Fruit fly (Drosophila melanogaster) whole organism, embryonic: ENCODE results near the gene AstCC.

ENCODE experiments used
- CG10267 ChIP-seq: fragments of 200-800 bp; sonication (Bioruptor generic); optimal IDR thresholded peaks from 2 replicates; lab custom pipeline; 2018; ENCODE audit warnings: missing biosample characterization, mild to moderate bottlenecking, missing genetic modification characterization, moderate library complexity
- CG11398 ChIP-seq: fragments of 200-800 bp; sonication (Bioruptor generic); optimal IDR thresholded peaks from 2 replicates; lab custom pipeline; 2016; ENCODE audit warnings: missing biosample characterization, missing genetic modification characterization
- CG12104 ChIP-seq: fragments of 200-800 bp; sonication (Bioruptor generic); optimal IDR thresholded peaks from 3 replicates; lab custom pipeline; 2016; ENCODE audit warnings: missing biosample characterization, missing genetic modification characterization
- CG12236 ChIP-seq: fragments of 200-800 bp; sonication (Bioruptor generic); optimal IDR thresholded peaks from 2 replicates; lab custom pipeline; 2016; ENCODE audit warnings: missing biosample characterization, missing genetic modification characterization
- CG12744 ChIP-seq: fragments of 200-800 bp; sonication (Bioruptor generic); optimal IDR thresholded peaks from 2 replicates; lab custom pipeline; 2016; ENCODE audit warnings: missing biosample characterization, missing genetic modification characterization
- CG13287 ChIP-seq: fragments of 200-800 bp; sonication (Bioruptor generic); IDR thresholded peaks from 2 replicates; pipeline ENCODE4 v1.3.6; 2022; ENCODE audit warnings: missing biosample characterization, missing genetic modification characterization; ENCODE audit not compliant: partially characterized antibody
- CG13775 ChIP-seq: fragments of 200-800 bp; sonication (Bioruptor generic); optimal IDR thresholded peaks from 3 replicates; lab custom pipeline; 2017; ENCODE audit warnings: missing biosample characterization, mild to moderate bottlenecking, missing genetic modification characterization
- CG2202 ChIP-seq: fragments of 200-800 bp; sonication (Bioruptor generic); optimal IDR thresholded peaks from 2 replicates; lab custom pipeline; 2018; ENCODE audit warnings: missing biosample characterization, mild to moderate bottlenecking, missing genetic modification characterization
- CG30403 ChIP-seq: fragments of 200-800 bp; sonication (Bioruptor generic); optimal IDR thresholded peaks from 3 replicates; lab custom pipeline; 2016; ENCODE audit warnings: missing biosample characterization, missing genetic modification characterization
- CG3163 ChIP-seq: fragments of 200-800 bp; sonication (Bioruptor generic); optimal IDR thresholded peaks from 3 replicates; lab custom pipeline; 2016; ENCODE audit warnings: missing biosample characterization, missing genetic modification characterization
- CG3407 ChIP-seq: fragments of 200-800 bp; sonication (Bioruptor generic); optimal IDR thresholded peaks from 2 replicates; lab custom pipeline; 2018; ENCODE audit warnings: missing biosample characterization, mild to moderate bottlenecking, missing genetic modification characterization
- CG4820 ChIP-seq: fragments of 200-800 bp; sonication (Bioruptor generic); optimal IDR thresholded peaks from 3 replicates; lab custom pipeline; 2016; ENCODE audit warnings: missing biosample characterization, missing genetic modification characterization
- CG5245 ChIP-seq: fragments of 200-800 bp; sonication (Bioruptor generic); optimal IDR thresholded peaks from 3 replicates; lab custom pipeline; 2016; ENCODE audit warnings: missing biosample characterization, missing genetic modification characterization
- CG6254 ChIP-seq: fragments of 200-800 bp; sonication (Bioruptor generic); optimal IDR thresholded peaks from 3 replicates; lab custom pipeline; 2017; ENCODE audit warnings: mild to moderate bottlenecking, missing biosample characterization, missing genetic modification reagents, missing genetic modification characterization
- CG6813 ChIP-seq: fragments of 200-800 bp; sonication (Bioruptor generic); optimal IDR thresholded peaks from 2 replicates; lab custom pipeline; 2017; ENCODE audit warnings: missing biosample characterization, missing genetic modification characterization, mild to moderate bottlenecking, moderate library complexity, missing genetic modification reagents
- CoRest ChIP-seq: fragments of 200-800 bp; sonication (Bioruptor generic); optimal IDR thresholded peaks from 3 replicates; lab custom pipeline; 2018; ENCODE audit warnings: missing biosample characterization, mild to moderate bottlenecking, missing genetic modification characterization, moderate library complexity
- Drgx ChIP-seq: fragments of 200-800 bp; sonication (Bioruptor generic); IDR thresholded peaks from 2 replicates; pipeline ENCODE4 v1.3.6; 2022; ENCODE audit warnings: missing biosample characterization, missing genetic modification characterization
- E2f2 ChIP-seq: fragments of 200-800 bp; sonication (Bioruptor generic); IDR thresholded peaks from 2 replicates; pipeline ENCODE4 v1.3.6; 2022; ENCODE audit warnings: missing biosample characterization, missing genetic modification characterization
- Fer1 ChIP-seq: fragments of 200-800 bp; sonication (Bioruptor generic); optimal IDR thresholded peaks from 2 replicates; lab custom pipeline; 2017; ENCODE audit warnings: missing biosample characterization, mild to moderate bottlenecking, missing genetic modification characterization
- GATAe ChIP-seq: fragments of 200-800 bp; sonication (Bioruptor generic); conservative IDR thresholded peaks from 2 replicates; pipeline ENCODE4 v1.3.6; 2022; ENCODE audit warnings: missing biosample characterization, missing genetic modification characterization
- Hr3 ChIP-seq: fragments of 200-800 bp; sonication (Bioruptor generic); optimal IDR thresholded peaks from 3 replicates; lab custom pipeline; 2016; ENCODE audit warnings: missing biosample characterization, missing genetic modification characterization
- NC2β ChIP-seq: fragments of 200-800 bp; sonication (Bioruptor generic); optimal IDR thresholded peaks from 2 replicates; lab custom pipeline; 2016; ENCODE audit warnings: missing biosample characterization, missing genetic modification characterization
- NK7.1 ChIP-seq: fragments of 200-800 bp; sonication (Bioruptor generic); optimal IDR thresholded peaks from 3 replicates; lab custom pipeline; 2016; ENCODE audit warnings: missing biosample characterization, missing genetic modification characterization
- Nf-YB ChIP-seq: fragments of 200-800 bp; sonication (Bioruptor generic); optimal IDR thresholded peaks from 3 replicates; lab custom pipeline; 2019; ENCODE audit warnings: missing biosample characterization, mild to moderate bottlenecking, missing genetic modification characterization, moderate library complexity
- Oaz ChIP-seq: fragments of 200-800 bp; sonication (Bioruptor generic); IDR thresholded peaks from 2 replicates; pipeline ENCODE4 v1.3.6; 2022; ENCODE audit warnings: missing biosample characterization, missing genetic modification characterization
- Sox100B ChIP-seq: fragments of 200-800 bp; sonication (Bioruptor generic); optimal IDR thresholded peaks from 3 replicates; lab custom pipeline; 2018; ENCODE audit warnings: missing biosample characterization, mild to moderate bottlenecking, missing genetic modification characterization
- YL-1 ChIP-seq: fragments of 200-800 bp; sonication (Bioruptor generic); optimal IDR thresholded peaks from 3 replicates; lab custom pipeline; 2017; ENCODE audit warnings: missing biosample characterization, mild to moderate bottlenecking, missing genetic modification characterization
- amos ChIP-seq: fragments of 200-800 bp; sonication (Bioruptor generic); IDR thresholded peaks from 2 replicates; pipeline ENCODE4 v1.3.6; 2022; ENCODE audit warnings: missing biosample characterization, missing genetic modification characterization; ENCODE audit not compliant: partially characterized antibody
- caup ChIP-seq: fragments of 200-800 bp; sonication (Bioruptor generic); optimal IDR thresholded peaks from 3 replicates; lab custom pipeline; 2017; ENCODE audit warnings: missing biosample characterization, mild to moderate bottlenecking, missing genetic modification characterization, moderate library complexity; ENCODE audit not compliant: severe bottlenecking
- cwo ChIP-seq: fragments of 200-800 bp; sonication (Bioruptor generic); optimal IDR thresholded peaks from 3 replicates; lab custom pipeline; 2017; ENCODE audit warnings: missing biosample characterization, missing genetic modification characterization, mild to moderate bottlenecking, moderate library complexity, missing genetic modification reagents
- ewg ChIP-seq: fragments of 200-800 bp; sonication (Bioruptor generic); optimal IDR thresholded peaks from 3 replicates; lab custom pipeline; 2017; ENCODE audit warnings: mild to moderate bottlenecking, missing biosample characterization, missing genetic modification reagents, missing genetic modification characterization
- gcm ChIP-seq: fragments of 200-800 bp; sonication (Bioruptor generic); optimal IDR thresholded peaks from 2 replicates; lab custom pipeline; 2019; ENCODE audit warnings: missing biosample characterization, mild to moderate bottlenecking, missing genetic modification characterization, moderate library complexity
- gcm2 ChIP-seq: fragments of 200-800 bp; sonication (Bioruptor generic); optimal IDR thresholded peaks from 2 replicates; lab custom pipeline; 2016; ENCODE audit warnings: missing biosample characterization, missing genetic modification characterization
- lab ChIP-seq: fragments of 200-800 bp; sonication (Bioruptor generic); optimal IDR thresholded peaks from 3 replicates; lab custom pipeline; 2017; ENCODE audit warnings: missing biosample characterization, missing genetic modification characterization, mild to moderate bottlenecking, moderate library complexity, missing genetic modification reagents
- lmd ChIP-seq: fragments of 200-800 bp; sonication (Bioruptor generic); IDR thresholded peaks from 2 replicates; pipeline ENCODE4 v1.3.6; 2022; ENCODE audit warnings: missing biosample characterization, missing genetic modification characterization
- mam ChIP-seq: fragments of 200-800 bp; sonication (Bioruptor generic); optimal IDR thresholded peaks from 3 replicates; lab custom pipeline; 2016; ENCODE audit warnings: missing biosample characterization, missing genetic modification characterization
- nom ChIP-seq: fragments of 200-800 bp; sonication (Bioruptor generic); optimal IDR thresholded peaks from 2 replicates; lab custom pipeline; 2017; ENCODE audit warnings: missing biosample characterization, missing genetic modification characterization, mild to moderate bottlenecking, moderate library complexity, missing genetic modification reagents
- odd ChIP-seq: fragments of 200-800 bp; sonication (Bioruptor generic); optimal IDR thresholded peaks from 2 replicates; lab custom pipeline; 2017; ENCODE audit warnings: missing biosample characterization, mild to moderate bottlenecking, missing genetic modification characterization
- run ChIP-seq: fragments of 200-800 bp; sonication (Bioruptor generic); optimal IDR thresholded peaks from 3 replicates; lab custom pipeline; 2018; ENCODE audit warnings: missing biosample characterization, mild to moderate bottlenecking, missing genetic modification characterization
- salm ChIP-seq: fragments of 200-800 bp; sonication (Bioruptor generic); optimal IDR thresholded peaks from 2 replicates; lab custom pipeline; 2018; ENCODE audit warnings: missing biosample characterization, mild to moderate bottlenecking, missing genetic modification characterization
- sens ChIP-seq: fragments of 200-800 bp; sonication (Bioruptor generic); peaks from one replicate; lab custom pipeline; 2016; ENCODE audit warnings: missing biosample characterization, missing genetic modification characterization
- sisA ChIP-seq: fragments of 200-800 bp; sonication (Bioruptor generic); IDR thresholded peaks from 2 replicates; pipeline ENCODE4 v1.3.6; 2022; ENCODE audit warnings: missing biosample characterization, missing genetic modification characterization
- tin ChIP-seq: fragments of 200-800 bp; sonication (Bioruptor generic); optimal IDR thresholded peaks from 3 replicates; lab custom pipeline; 2016; ENCODE audit warnings: missing biosample characterization, missing genetic modification characterization
- tio ChIP-seq: fragments of 200-800 bp; sonication (Bioruptor generic); optimal IDR thresholded peaks from 2 replicates; lab custom pipeline; 2017; ENCODE audit warnings: missing biosample characterization, missing genetic modification characterization, inconsistent platforms
- trem ChIP-seq: fragments of 200-800 bp; optimal IDR thresholded peaks from 3 replicates; lab custom pipeline; 2019; ENCODE audit warnings: missing biosample characterization, mild to moderate bottlenecking, missing genetic modification characterization, moderate library complexity
- vfl ChIP-seq: fragments of 200-800 bp; sonication (Bioruptor generic); optimal IDR thresholded peaks from 2 replicates; lab custom pipeline; 2016; ENCODE audit warnings: missing biosample characterization, missing genetic modification characterization

Gene AstCC

DNA sequence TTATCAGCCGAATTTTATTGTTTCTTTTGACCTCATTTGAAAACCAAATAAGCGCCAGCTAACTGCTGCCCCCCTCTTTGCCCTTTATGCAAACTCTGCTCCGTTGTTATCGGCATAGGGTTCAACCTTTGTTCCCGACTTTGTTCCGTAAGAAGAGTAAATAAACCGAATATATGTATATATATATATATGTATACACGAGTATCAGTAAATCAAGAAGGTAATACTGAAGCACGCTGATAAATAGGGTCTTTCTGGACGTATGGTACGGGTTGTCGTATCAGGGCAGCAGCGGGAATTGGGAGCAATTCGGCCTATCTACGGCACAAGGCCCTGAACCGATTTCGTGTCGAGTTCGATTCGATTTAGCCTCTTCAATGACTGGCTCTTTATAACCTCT, 46.1 kb downstream of the AstCC start (continued):
- no peak for TF ChIP-seq lmd (GFP tag; lab: Robert Waterston, UW)
- peak; percentile 12 for TF ChIP-seq salm (tag; lab: Kevin White, UChicago)
- peak; percentile 37 for TF ChIP-seq CG6254 (GFP tag; lab: Kevin White, UChicago)
- no peak for TF ChIP-seq Oaz (GFP tag; lab: Robert Waterston, UW)
- peak; percentile 27; the same call in 1 of the 2 replicates for TF ChIP-seq GATAe
- TF ChIP-seq CG3407 (GFP tag; lab: Kevin White, UChicago) = peak; percentile 2
- TF ChIP-seq nom (GFP tag; lab: Kevin White, UChicago) = peak; percentile 37
- TF ChIP-seq Sox100B (GFP tag; lab: Kevin White, UChicago) = peak; percentile 18
- peak; percentile 3 for TF ChIP-seq CG6813
- no peak for TF ChIP-seq amos (GFP tag; lab: Robert Waterston, UW)
- TF ChIP-seq CG11398 = no peak

DNA sequence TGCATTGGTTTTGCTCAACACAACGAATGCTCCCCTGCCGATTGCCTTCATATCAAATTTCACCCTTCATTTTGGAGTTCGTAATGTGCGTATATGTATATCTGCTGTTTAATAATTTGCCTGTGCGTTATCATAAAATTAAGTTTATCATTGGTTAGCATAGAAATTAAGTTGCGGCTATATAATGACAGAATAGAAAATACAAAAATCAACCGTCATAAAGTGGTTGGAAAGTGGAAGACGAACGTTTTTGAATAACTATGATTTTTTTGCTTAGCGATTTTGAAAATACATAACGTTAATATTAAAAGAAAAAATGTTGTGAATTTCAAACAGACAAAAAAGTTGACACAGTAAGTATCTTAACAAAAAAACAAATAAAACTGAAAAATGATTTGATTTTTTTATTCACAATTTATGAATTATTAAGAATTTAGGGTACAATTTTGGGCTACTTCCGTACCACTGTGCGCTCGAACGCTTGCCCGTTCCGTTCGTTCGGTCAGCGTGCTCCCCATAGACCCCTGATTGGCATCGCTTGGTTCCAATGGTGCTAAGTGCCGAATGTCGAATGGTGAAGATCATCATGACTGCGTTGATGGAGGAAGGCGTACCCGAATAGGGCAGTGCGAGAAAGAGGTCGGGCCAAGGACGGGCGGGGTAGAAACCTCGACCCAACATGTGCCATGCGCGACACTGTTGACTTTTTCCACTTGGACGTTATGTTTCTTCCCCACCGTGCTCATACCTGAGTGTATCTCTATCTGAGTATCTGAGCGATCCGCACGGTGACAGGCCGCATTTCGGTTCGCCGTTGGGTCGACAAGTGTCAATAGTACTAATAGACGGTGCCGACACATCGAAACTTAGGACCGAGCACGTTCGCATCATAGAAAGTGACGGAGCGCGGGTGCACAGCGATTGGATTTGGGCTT, 47.2 kb downstream of the AstCC start:
- TF ChIP-seq CG10267 (tag; lab: Kevin White, UChicago) (peak; percentile 56), ewg (GFP tag; lab: Kevin White, UChicago) (peak; percentile 41), NK7.1 (GFP tag; lab: Kevin White, UChicago) (no peak), CG2202 (tag; lab: Kevin White, UChicago) (peak; percentile 46), CG3163 (GFP tag; lab: Kevin White, UChicago) (no peak), odd (peak; percentile 2), CG12744 (GFP tag; lab: Kevin White, UChicago) (no peak), lab (GFP tag; lab: Kevin White, UChicago) (peak; percentile 35), NC2β (peak; percentile 20), CG13287 (GFP tag; lab: Robert Waterston, UW) (no peak), CG5245 (peak; percentile 13), CG4820 (GFP tag; lab: Kevin White, UChicago) (peak; percentile 5), CG13775 (GFP tag; lab: Kevin White, UChicago) (peak; percentile 50), E2f2 (GFP tag; lab: Robert Waterston, UW) (peak; percentile 46; the same call in 1 of the 2 replicates), mam (GFP tag; lab: Kevin White, UChicago) (peak; percentile 4), gcm (GFP tag; lab: Kevin White, UChicago) (peak; percentile 49), tio (peak; percentile 53), CG6813 (no peak), caup (no peak), trem (tag; lab: Kevin White, UChicago) (peak; percentile 32), Drgx (GFP tag; lab: Robert Waterston, UW) (no peak), CoRest (tag; lab: Kevin White, UChicago) (peak; percentile 70), vfl (GFP tag; lab: Kevin White, UChicago) (peak; percentile 11), run (peak; percentile 31), YL-1 (GFP tag; lab: Kevin White, UChicago) (no peak), cwo (GFP tag; lab: Kevin White, UChicago) (peak; percentile 57), sens (GFP tag; lab: Kevin White, UChicago) (peak; percentile 95), Hr3 (GFP tag; lab: Kevin White, UChicago) (peak; percentile 51), Nf-YB (peak; percentile 49), tin (peak; percentile 35), sisA (GFP tag; lab: Robert Waterston, UW) (peak; percentile 34; the same call in 1 of the 2 replicates), CG12104 (peak; percentile 23), Fer1 (GFP tag; lab: Kevin White, UChicago) (peak; percentile 33), Oaz (GFP tag; lab: Robert Waterston, UW) (peak; percentile 13; the same call in 1 of the 2 replicates), Sox100B (GFP tag; lab: Kevin White, UChicago) (peak; percentile 52), CG30403 (peak; percentile 81), CG12236 (GFP tag; lab: Kevin White, UChicago) (peak; percentile 2), gcm2 (GFP tag; lab: Kevin White, UChicago) (peak; percentile 22)
